Fruit fly (Drosophila melanogaster): Measurements from ENCODE around the gene Naa15-16.

Naa15-16 gene

dm6 chrX:19495611-19496583 is 16.1 kb downstream of the Naa15-16 start (continued):
- TF ChIP-seq BEAF-32 (GFP tag; optimal IDR thresholded peaks at IDR 0.05) (no peak), CG4282 (GFP tag; optimal IDR thresholded peaks at IDR 0.05) (no peak), CG3065 (GFP tag; optimal IDR thresholded peaks at IDR 0.05) (no peak), Fer1 (GFP tag; optimal IDR thresholded peaks at IDR 0.05) (peak; percentile 77), bowl (GFP tag; IDR thresholded peaks at IDR 0.05) (peak; percentile 45; the same call in 1 of the 2 replicates), lab (GFP tag; optimal IDR thresholded peaks at IDR 0.05) (peak; percentile 80), z (GFP tag; IDR thresholded peaks at IDR 0.05) (no peak), CG11695 (GFP tag; IDR thresholded peaks at IDR 0.05) (peak; percentile 57; the same call in 1 of the 3 replicates), PHDP (tag; optimal IDR thresholded peaks at IDR 0.05) (peak; percentile 52), usp (GFP tag; optimal IDR thresholded peaks at IDR 0.05) (no peak), CG12391 (tag; optimal IDR thresholded peaks at IDR 0.05) (peak; percentile 22), Hr39 (optimal IDR thresholded peaks at IDR 0.05) (no peak), CG3281 (GFP tag; optimal IDR thresholded peaks at IDR 0.05) (peak; percentile 81), ase (GFP tag; IDR thresholded peaks at IDR 0.05) (no peak), dimm (GFP tag; IDR thresholded peaks at IDR 0.05) (no peak), CG6689 (GFP tag; IDR thresholded peaks at IDR 0.05) (peak; percentile 75), ap (GFP tag; IDR thresholded peaks at IDR 0.05) (peak; percentile 56), CoRest (tag; optimal IDR thresholded peaks at IDR 0.05) (peak; percentile 68), grn (GFP tag; optimal IDR thresholded peaks at IDR 0.05) (no peak), CG3407 (GFP tag; optimal IDR thresholded peaks at IDR 0.05) (no peak), crol (GFP tag; IDR thresholded peaks at IDR 0.05) (peak; percentile 77), ranshi (GFP tag; IDR thresholded peaks at IDR 0.05) (peak; percentile 63; the same call in 1 of the 2 replicates), CG3726 (GFP tag; IDR thresholded peaks at IDR 0.05) (no peak), chn (GFP tag; optimal IDR thresholded peaks at IDR 0.05) (peak; percentile 62), slou (GFP tag; optimal IDR thresholded peaks at IDR 0.05) (no peak), corto (GFP tag; optimal IDR thresholded peaks at IDR 0.05) (no peak), CG14965 (GFP tag; optimal IDR thresholded peaks at IDR 0.05; ENCODE audit: borderline replicate concordance) (no peak), HHEX (GFP tag; optimal IDR thresholded peaks at IDR 0.05) (peak; percentile 58), CG15479 (GFP tag; optimal IDR thresholded peaks at IDR 0.05) (no peak), Gug (GFP tag; IDR thresholded peaks at IDR 0.05) (peak; percentile 45; the same call in 2 of the 4 replicates), CG15514 (GFP tag; optimal IDR thresholded peaks at IDR 0.05) (peak; percentile 39), Dref (GFP tag; IDR thresholded peaks at IDR 0.05) (no peak), NfI (GFP tag; optimal IDR thresholded peaks at IDR 0.05) (peak; percentile 64), lmd (GFP tag; IDR thresholded peaks at IDR 0.05) (peak; percentile 68), CG8089 (GFP tag; optimal IDR thresholded peaks at IDR 0.05) (peak; percentile 41), grau (tag; optimal IDR thresholded peaks at IDR 0.05) (peak; percentile 74), Nf-YC (tag; optimal IDR thresholded peaks at IDR 0.05) (peak; percentile 57), CG7745 (tag; optimal IDR thresholded peaks at IDR 0.05) (no peak), CG11093 (GFP tag; IDR thresholded peaks at IDR 0.05) (no peak), so (GFP tag; IDR thresholded peaks at IDR 0.05) (peak; percentile 63; the same call in 1 of the 3 replicates), CG10462 (GFP tag; optimal IDR thresholded peaks at IDR 0.05) (no peak), Fer3 (tag; optimal IDR thresholded peaks at IDR 0.05) (peak; percentile 59), oc (tag; optimal IDR thresholded peaks at IDR 0.05) (no peak), H2.0 (GFP tag; IDR thresholded peaks at IDR 0.05) (peak; percentile 36), chm (GFP tag; IDR thresholded peaks at IDR 0.05) (no peak), org-1 (GFP tag; optimal IDR thresholded peaks at IDR 0.05) (peak; percentile 74), Bteb2 (GFP tag; optimal IDR thresholded peaks at IDR 0.05) (peak; percentile 1), amos (GFP tag; IDR thresholded peaks at IDR 0.05; ENCODE audit: partially characterized antibody) (no peak), NC2β (GFP tag; optimal IDR thresholded peaks at IDR 0.05) (no peak)

Measured in whole organism, embryonic.